Fruit fly (Drosophila melanogaster) whole organism, embryonic: ENCODE results near the gene Sur.

Experiments
- Abd-B ChIP-seq: fragments of 200-800 bp; sonication (Bioruptor generic); optimal IDR thresholded peaks from 2 replicates; lab custom pipeline; 2018; ENCODE audit warnings: missing biosample characterization, mild to moderate bottlenecking, missing genetic modification characterization, moderate library complexity
- Bgb ChIP-seq: fragments of 200-800 bp; sonication (Bioruptor generic); IDR thresholded peaks from 2 replicates; pipeline ENCODE4 v1.3.6; 2022; ENCODE audit warnings: missing biosample characterization, missing genetic modification characterization; ENCODE audit not compliant: partially characterized antibody
- CG11085 ChIP-seq: fragments of 200-800 bp; sonication (Bioruptor generic); IDR thresholded peaks from 2 replicates; pipeline ENCODE4 v1.3.6; 2022; ENCODE audit warnings: missing biosample characterization, missing genetic modification characterization
- CG12104 ChIP-seq: fragments of 200-800 bp; sonication (Bioruptor generic); optimal IDR thresholded peaks from 3 replicates; lab custom pipeline; 2016; ENCODE audit warnings: missing biosample characterization, missing genetic modification characterization
- CG13287 ChIP-seq: fragments of 200-800 bp; sonication (Bioruptor generic); IDR thresholded peaks from 2 replicates; pipeline ENCODE4 v1.3.6; 2022; ENCODE audit warnings: missing biosample characterization, missing genetic modification characterization; ENCODE audit not compliant: partially characterized antibody
- CG13296 ChIP-seq: fragments of 200-800 bp; sonication (Bioruptor generic); optimal IDR thresholded peaks from 3 replicates; lab custom pipeline; 2018; ENCODE audit warnings: missing biosample characterization, mild to moderate bottlenecking, missing genetic modification characterization
- CG14667 ChIP-seq: fragments of 200-800 bp; sonication (Bioruptor generic); IDR thresholded peaks from 2 replicates; pipeline ENCODE4 v1.3.6; 2022; ENCODE audit warnings: missing biosample characterization, missing genetic modification characterization
- CG17359 ChIP-seq: fragments of 200-800 bp; sonication (Bioruptor generic); optimal IDR thresholded peaks from 3 replicates; lab custom pipeline; 2018; ENCODE audit warnings: missing biosample characterization, mild to moderate bottlenecking, missing genetic modification characterization, moderate library complexity
- CG2202 ChIP-seq: fragments of 200-800 bp; sonication (Bioruptor generic); optimal IDR thresholded peaks from 2 replicates; lab custom pipeline; 2018; ENCODE audit warnings: missing biosample characterization, mild to moderate bottlenecking, missing genetic modification characterization
- CG2875 ChIP-seq: fragments of 200-800 bp; sonication (Bioruptor generic); optimal IDR thresholded peaks from 2 replicates; lab custom pipeline; 2017; ENCODE audit warnings: missing biosample characterization, mild to moderate bottlenecking, missing genetic modification characterization, missing genetic modification reagents
- CG34224 ChIP-seq: fragments of 200-800 bp; sonication (Bioruptor generic); IDR thresholded peaks from 3 replicates; pipeline ENCODE4 v1.3.6; 2022; ENCODE audit warnings: missing biosample characterization, missing genetic modification characterization; ENCODE audit not compliant: partially characterized antibody
- CG34376 ChIP-seq: fragments of 200-800 bp; sonication (Bioruptor generic); optimal IDR thresholded peaks from 2 replicates; lab custom pipeline; 2018; ENCODE audit warnings: missing biosample characterization, mild to moderate bottlenecking, missing genetic modification characterization
- CG4707 ChIP-seq: fragments of 200-800 bp; sonication (Bioruptor generic); optimal IDR thresholded peaks from 2 replicates; lab custom pipeline; 2018; ENCODE audit warnings: missing biosample characterization, mild to moderate bottlenecking, missing genetic modification characterization, moderate library complexity
- CG6689 ChIP-seq: fragments of 200-800 bp; sonication (Bioruptor generic); IDR thresholded peaks from 2 replicates; pipeline ENCODE4 v1.3.6; 2022; ENCODE audit warnings: missing biosample characterization, missing genetic modification characterization
- CG7372 ChIP-seq: fragments of 200-800 bp; sonication (Bioruptor generic); IDR thresholded peaks from 2 replicates; pipeline ENCODE4 v1.3.6; 2022; ENCODE audit warnings: missing biosample characterization, missing genetic modification characterization
- CG7963 ChIP-seq: fragments of 200-800 bp; sonication (Bioruptor generic); IDR thresholded peaks from 3 replicates; pipeline ENCODE4 v1.3.6; 2022; ENCODE audit warnings: missing biosample characterization, missing genetic modification characterization; ENCODE audit not compliant: partially characterized antibody
- CG8290 ChIP-seq, 3 experiments: fragments of 200-800 bp; sonication (Bioruptor generic); optimal IDR thresholded peaks; 2 replicates each; lab custom pipeline; 2016 to 2019; ENCODE audit warnings: missing biosample characterization in 3 of 3, missing genetic modification characterization in 3 of 3, mild to moderate bottlenecking in 2 of 3, moderate library complexity in 1 of 3
- CG9727 ChIP-seq: fragments of 200-800 bp; sonication (Bioruptor generic); optimal IDR thresholded peaks from 3 replicates; lab custom pipeline; 2017; ENCODE audit warnings: missing biosample characterization, mild to moderate bottlenecking, missing genetic modification characterization
- CG9932 ChIP-seq: fragments of 200-800 bp; sonication (Bioruptor generic); IDR thresholded peaks from 2 replicates; pipeline ENCODE4 v1.3.6; 2022; ENCODE audit warnings: missing biosample characterization, missing genetic modification characterization
- Dll ChIP-seq: fragments of 200-800 bp; sonication (Bioruptor generic); IDR thresholded peaks from 4 replicates; pipeline ENCODE4 v1.3.6; 2022; ENCODE audit warnings: missing biosample characterization, missing genetic modification characterization; ENCODE audit not compliant: partially characterized antibody
- HHEX ChIP-seq: fragments of 200-800 bp; sonication (Bioruptor generic); optimal IDR thresholded peaks from 3 replicates; lab custom pipeline; 2017; ENCODE audit warnings: missing biosample characterization, mild to moderate bottlenecking, missing genetic modification characterization, missing genetic modification reagents
- Hey ChIP-seq: fragments of 200-800 bp; sonication (Bioruptor generic); optimal IDR thresholded peaks from 3 replicates; lab custom pipeline; 2018; ENCODE audit warnings: missing biosample characterization, mild to moderate bottlenecking, missing genetic modification characterization
- Hr39 ChIP-seq: fragments of >200 bp; optimal IDR thresholded peaks from 2 replicates; lab custom pipeline; 2017
- MESR4 ChIP-seq: fragments of 200-800 bp; sonication (Bioruptor generic); optimal IDR thresholded peaks from 2 replicates; lab custom pipeline; 2018; ENCODE audit warnings: missing biosample characterization, mild to moderate bottlenecking, missing genetic modification characterization, moderate library complexity
- Mad ChIP-seq: fragments of 200-800 bp; sonication (Bioruptor generic); optimal IDR thresholded peaks from 2 replicates; lab custom pipeline; 2016; ENCODE audit warnings: missing biosample characterization, missing genetic modification characterization
- NK7.1 ChIP-seq: fragments of 200-800 bp; sonication (Bioruptor generic); optimal IDR thresholded peaks from 3 replicates; lab custom pipeline; 2016; ENCODE audit warnings: missing biosample characterization, missing genetic modification characterization
- Ptx1 ChIP-seq: fragments of 200-800 bp; sonication (Bioruptor generic); IDR thresholded peaks from 2 replicates; pipeline ENCODE4 v1.3.6; 2022; ENCODE audit warnings: missing biosample characterization, missing genetic modification characterization
- Sox100B ChIP-seq: fragments of 200-800 bp; sonication (Bioruptor generic); optimal IDR thresholded peaks from 3 replicates; lab custom pipeline; 2018; ENCODE audit warnings: missing biosample characterization, mild to moderate bottlenecking, missing genetic modification characterization
- Sry-β ChIP-seq: fragments of 200-800 bp; sonication (Bioruptor generic); optimal IDR thresholded peaks from 2 replicates; lab custom pipeline; 2018; ENCODE audit warnings: missing biosample characterization, mild to moderate bottlenecking, missing genetic modification characterization, moderate library complexity
- Stat92E ChIP-seq, 3 experiments: fragments of >200 bp in 2 of 3; fragments of 200-800 bp in 1 of 3; sonication (Bioruptor generic) in 1 of 3; optimal IDR thresholded peaks; 2 replicates each; lab custom pipeline; 2017 to 2019; ENCODE audit warnings: missing biosample characterization in 3 of 3, missing genetic modification characterization in 3 of 3, mild to moderate bottlenecking in 1 of 3, moderate library complexity in 1 of 3
- ac ChIP-seq: fragments of 200-800 bp; sonication (Bioruptor generic); optimal IDR thresholded peaks from 3 replicates; lab custom pipeline; 2017; ENCODE audit warnings: missing biosample characterization, mild to moderate bottlenecking, missing genetic modification characterization
- ara ChIP-seq: fragments of 200-800 bp; sonication (Bioruptor generic); IDR thresholded peaks from 2 replicates; pipeline ENCODE4 v1.3.6; 2022; ENCODE audit warnings: missing biosample characterization, missing genetic modification characterization
- crol ChIP-seq: fragments of 200-800 bp; sonication (Bioruptor generic); IDR thresholded peaks from 2 replicates; pipeline ENCODE4 v1.3.6; 2022; ENCODE audit warnings: missing biosample characterization, missing genetic modification characterization
- dm ChIP-seq: fragments of 200-800 bp; sonication (Bioruptor generic); optimal IDR thresholded peaks from 3 replicates; lab custom pipeline; 2016; ENCODE audit warnings: missing biosample characterization, missing genetic modification characterization
- en ChIP-seq: fragments of 200-800 bp; sonication (Bioruptor generic); optimal IDR thresholded peaks from 2 replicates; lab custom pipeline; 2016; ENCODE audit warnings: missing biosample characterization, missing genetic modification characterization
- fd96Cb ChIP-seq: fragments of 200-800 bp; sonication (Bioruptor generic); optimal IDR thresholded peaks from 2 replicates; lab custom pipeline; 2018; ENCODE audit warnings: missing biosample characterization, mild to moderate bottlenecking, missing genetic modification characterization, moderate library complexity
- gcm2 ChIP-seq: fragments of 200-800 bp; sonication (Bioruptor generic); optimal IDR thresholded peaks from 2 replicates; lab custom pipeline; 2016; ENCODE audit warnings: missing biosample characterization, missing genetic modification characterization
- gfzf ChIP-seq: fragments of 200-800 bp; sonication (Bioruptor generic); optimal IDR thresholded peaks from 2 replicates; lab custom pipeline; 2016; ENCODE audit warnings: missing biosample characterization, mild to moderate bottlenecking, missing genetic modification characterization, moderate library complexity
- her ChIP-seq: fragments of 200-800 bp; sonication (Bioruptor generic); optimal IDR thresholded peaks from 2 replicates; lab custom pipeline; 2016; ENCODE audit warnings: missing biosample characterization, missing genetic modification characterization
- jumu ChIP-seq: fragments of 200-800 bp; sonication (Bioruptor generic); optimal IDR thresholded peaks from 3 replicates; lab custom pipeline; 2016; ENCODE audit warnings: missing biosample characterization, missing genetic modification characterization
- knrl ChIP-seq: fragments of 200-800 bp; sonication (Bioruptor generic); IDR thresholded peaks from 3 replicates; pipeline ENCODE4 v1.3.6; 2022; ENCODE audit warnings: missing biosample characterization, missing genetic modification characterization; ENCODE audit not compliant: partially characterized antibody
- mirr ChIP-seq: fragments of 200-800 bp; sonication (Bioruptor generic); optimal IDR thresholded peaks from 3 replicates; lab custom pipeline; 2018; ENCODE audit warnings: missing biosample characterization, mild to moderate bottlenecking, missing genetic modification characterization
- odd ChIP-seq: fragments of 200-800 bp; sonication (Bioruptor generic); optimal IDR thresholded peaks from 2 replicates; lab custom pipeline; 2017; ENCODE audit warnings: missing biosample characterization, mild to moderate bottlenecking, missing genetic modification characterization
- scrt ChIP-seq: fragments of 200-800 bp; sonication (Bioruptor generic); optimal IDR thresholded peaks from 2 replicates; lab custom pipeline; 2018; ENCODE audit warnings: missing biosample characterization, mild to moderate bottlenecking, missing genetic modification characterization, moderate library complexity
- shn ChIP-seq: fragments of 200-800 bp; sonication (Bioruptor generic); optimal IDR thresholded peaks from 3 replicates; lab custom pipeline; 2016; ENCODE audit warnings: missing biosample characterization, missing genetic modification characterization
- tio ChIP-seq: fragments of 200-800 bp; sonication (Bioruptor generic); optimal IDR thresholded peaks from 2 replicates; lab custom pipeline; 2017; ENCODE audit warnings: missing biosample characterization, missing genetic modification characterization, inconsistent platforms
- unc-4 ChIP-seq: fragments of 200-800 bp; sonication (Bioruptor generic); IDR thresholded peaks from 2 replicates; pipeline ENCODE4 v1.3.6; 2022; ENCODE audit warnings: missing biosample characterization, missing genetic modification characterization; ENCODE audit not compliant: partially characterized antibody
- zen ChIP-seq: fragments of 200-800 bp; sonication (Bioruptor generic); optimal IDR thresholded peaks from 3 replicates; lab custom pipeline; 2018; ENCODE audit warnings: missing biosample characterization, mild to moderate bottlenecking, missing genetic modification characterization, moderate library complexity
- zen2 ChIP-seq: fragments of 200-800 bp; sonication (Bioruptor generic); IDR thresholded peaks from 3 replicates; pipeline ENCODE4 v1.3.6; 2022; ENCODE audit warnings: missing biosample characterization, missing genetic modification characterization; ENCODE audit not compliant: partially characterized antibody

Gene Sur

DNA sequence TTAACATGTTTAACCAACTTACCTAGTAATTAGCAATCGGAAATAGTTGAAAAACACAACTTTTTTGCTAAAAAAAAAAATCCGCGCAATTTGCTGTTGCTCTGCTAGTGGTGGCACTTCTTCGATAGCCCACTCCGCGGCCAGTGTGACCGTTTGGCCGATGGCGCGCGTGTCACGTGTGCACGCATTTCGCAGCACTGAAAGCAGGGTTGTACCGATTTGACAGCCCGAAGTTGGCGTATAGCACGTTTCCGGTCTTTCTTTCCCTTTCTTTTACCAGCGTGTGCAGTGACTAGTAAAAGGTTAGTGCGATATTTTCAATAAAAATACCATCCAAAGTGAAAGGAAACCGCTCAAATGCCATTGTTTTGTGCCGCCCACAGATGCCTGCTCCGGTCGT lies 1.9 kb upstream of the Sur start, which contains the start of the genes Ripalpha and RpL7 (continued):
- TF ChIP-seq Sry-β, result peak; percentile 76
- peak; percentile 96 for TF ChIP-seq CG8290 (GFP tag; optimal IDR thresholded peaks at IDR 0.05; lab: Kevin White, UChicago)
- peak; percentile 95 to 99 for TF ChIP-seq CG8290 (tag; optimal IDR thresholded peaks at IDR 0.05; lab: Kevin White, UChicago)
- TF ChIP-seq scrt (GFP tag; lab: Kevin White, UChicago), result peak; percentile 95
- TF ChIP-seq knrl, result peak; percentile 94
- TF ChIP-seq crol (GFP tag; lab: Robert Waterston, UW), result no peak; the same call in 1 of the 2 replicates
- peak; percentile 98 for TF ChIP-seq Hey (tag; lab: Kevin White, UChicago)
- TF ChIP-seq gfzf (GFP tag; lab: Kevin White, UChicago), result peak; percentile 77
- peak; percentile 78 for TF ChIP-seq fd96Cb (tag; lab: Kevin White, UChicago)
- peak; percentile 88 for TF ChIP-seq CG6689 (GFP tag; lab: Robert Waterston, UW)
- peak; percentile 98 for TF ChIP-seq Bgb (GFP tag; lab: Robert Waterston, UW)
- peak in 1 of 3 experiments; percentile 58 for TF ChIP-seq Stat92E (GFP tag; optimal IDR thresholded peaks at IDR 0.05; lab: Kevin White, UChicago)
- peak; percentile 95 for TF ChIP-seq NK7.1
- peak; percentile 98 for TF ChIP-seq odd (GFP tag; lab: Kevin White, UChicago)
- peak; percentile 95 for TF ChIP-seq jumu
- TF ChIP-seq tio (GFP tag; lab: Kevin White, UChicago), result peak; percentile 87
- peak; percentile 96 for TF ChIP-seq CG17359
- peak; percentile 97 for TF ChIP-seq her (GFP tag; lab: Kevin White, UChicago)
- peak; percentile 100 for TF ChIP-seq MESR4 (GFP tag; lab: Kevin White, UChicago)
- peak; percentile 98 for TF ChIP-seq CG12104 (GFP tag; lab: Kevin White, UChicago)
- TF ChIP-seq CG2202, result peak; percentile 95
- TF ChIP-seq CG34224 (GFP tag; lab: Robert Waterston, UW), result peak; percentile 84
- TF ChIP-seq ara (GFP tag; lab: Robert Waterston, UW), result peak; percentile 96
- peak; percentile 99 for TF ChIP-seq CG2875 (GFP tag; lab: Kevin White, UChicago)
- peak; percentile 99 for TF ChIP-seq CG34376 (GFP tag; lab: Kevin White, UChicago)
- TF ChIP-seq CG11085, result peak; percentile 98
- peak; percentile 98 for TF ChIP-seq CG9932 (GFP tag; lab: Robert Waterston, UW)
- TF ChIP-seq dm, result peak; percentile 100
- TF ChIP-seq Sox100B (GFP tag; lab: Kevin White, UChicago), result peak; percentile 88
- TF ChIP-seq CG14667 (GFP tag; lab: Robert Waterston, UW), result peak; percentile 88
- peak; percentile 98 for TF ChIP-seq en (GFP tag; lab: Kevin White, UChicago)
- peak; percentile 93 for TF ChIP-seq CG13287
- TF ChIP-seq Mad (GFP tag; lab: Kevin White, UChicago), result peak; percentile 99
- no peak for TF ChIP-seq Hr39
- peak; percentile 97 for TF ChIP-seq CG13296 (GFP tag; lab: Kevin White, UChicago)
- peak; percentile 71 for TF ChIP-seq zen2 (GFP tag; lab: Robert Waterston, UW)
- peak; percentile 83 for TF ChIP-seq Dll (GFP tag; lab: Robert Waterston, UW)
- peak; percentile 93 for TF ChIP-seq CG7372 (GFP tag; lab: Robert Waterston, UW)
- peak; percentile 94 for TF ChIP-seq zen
- TF ChIP-seq HHEX (GFP tag; lab: Kevin White, UChicago), result peak; percentile 99
- TF ChIP-seq gcm2, result peak; percentile 98
- peak; percentile 68 for TF ChIP-seq Abd-B (GFP tag; lab: Kevin White, UChicago)
- TF ChIP-seq ac (GFP tag; lab: Kevin White, UChicago), result peak; percentile 96
- peak; percentile 88 for TF ChIP-seq CG7963 (GFP tag; lab: Robert Waterston, UW)
- peak; percentile 99 for TF ChIP-seq mirr
- TF ChIP-seq Ptx1, result peak; percentile 95
- peak; percentile 99 for TF ChIP-seq CG9727 (GFP tag; lab: Kevin White, UChicago)
- peak; percentile 94 for TF ChIP-seq CG4707 (GFP tag; lab: Kevin White, UChicago)
- TF ChIP-seq unc-4 (GFP tag; lab: Robert Waterston, UW), result peak; percentile 90
- TF ChIP-seq shn (GFP tag; lab: Kevin White, UChicago), result peak; percentile 99
